Fruit fly (Drosophila melanogaster): ENCODE data around the gene CG32579.

DNA sequence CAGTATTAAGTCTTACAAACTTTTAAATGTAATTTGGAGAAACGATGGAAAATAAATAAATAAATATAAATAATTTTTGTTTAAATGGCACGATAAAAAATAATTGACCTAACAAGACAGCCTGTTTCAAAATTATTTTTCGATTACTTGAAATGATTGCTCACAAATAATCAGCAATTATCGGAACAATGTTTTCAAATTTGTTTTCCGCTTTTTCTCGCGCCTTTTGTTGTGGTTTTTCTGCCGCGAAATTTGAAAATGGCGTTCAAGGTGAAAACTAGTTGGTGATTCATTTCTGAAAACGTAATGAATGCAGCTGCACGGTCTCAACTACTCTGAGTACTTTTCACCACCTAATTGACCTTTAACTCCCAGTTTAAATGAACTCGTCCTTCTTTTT, 2.0 kb upstream of the CG32579 start:
- TF ChIP-seq CG11456 (GFP tag; IDR thresholded peaks at IDR 0.05) (no peak), CG31441 (GFP tag; IDR thresholded peaks at IDR 0.05) (no peak), dm (GFP tag; optimal IDR thresholded peaks at IDR 0.05) (no peak), Dll (GFP tag; IDR thresholded peaks at IDR 0.05; ENCODE audit: partially characterized antibody) (0 out of 4 replicates have a peak, but pooled peaks have one; percentile 16), eyg (GFP tag; optimal IDR thresholded peaks at IDR 0.05) (no peak)
